Fruit fly (Drosophila melanogaster): Measurements from ENCODE around the gene CG11786.

The CG11786 gene

DNA sequence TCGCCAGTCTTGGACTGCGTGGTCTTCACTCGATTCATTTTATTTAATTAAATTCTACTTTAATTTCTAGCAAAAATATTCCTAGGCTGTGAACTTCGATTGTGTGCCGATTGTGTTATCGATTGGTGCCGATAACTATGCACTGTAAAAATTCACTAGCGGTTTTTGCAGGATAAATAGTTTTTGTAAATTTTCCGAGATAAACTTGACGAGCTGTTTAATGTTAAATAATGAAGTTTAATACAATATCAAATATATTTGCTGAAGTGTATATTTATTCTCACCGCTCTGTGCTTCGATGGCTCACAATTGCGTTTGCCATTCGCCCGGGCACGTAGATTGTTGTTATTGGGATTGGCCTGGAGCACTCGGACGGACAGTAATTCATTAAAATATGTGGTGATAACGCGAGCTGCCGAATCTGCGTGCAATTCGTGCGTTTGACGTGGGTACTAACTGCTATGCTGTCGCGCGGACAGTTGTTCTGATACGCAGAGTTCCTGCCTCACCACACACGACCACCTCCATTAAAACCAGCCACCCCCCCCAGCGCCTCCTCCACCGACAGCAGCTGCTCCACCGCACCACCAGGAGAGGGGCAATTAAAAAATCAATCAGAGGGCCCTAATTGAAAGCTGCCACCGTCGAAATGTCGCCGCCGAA is 21.1 kb upstream of the CG11786 start, which contains the start of the genes EMC6 and Hr96 (continued):
- peak; percentile 94 for TF ChIP-seq Hr4 (GFP tag; optimal IDR thresholded peaks at IDR 0.05)
- TF ChIP-seq Gug (GFP tag; IDR thresholded peaks at IDR 0.05), result peak; percentile 92
- TF ChIP-seq Sox14 (GFP tag; optimal IDR thresholded peaks at IDR 0.05), result peak; percentile 93
- peak; percentile 94 for TF ChIP-seq CG3919 (GFP tag; optimal IDR thresholded peaks at IDR 0.05)
- no peak for TF ChIP-seq CG9139 (GFP tag; optimal IDR thresholded peaks at IDR 0.05)
- peak; percentile 87 for TF ChIP-seq CG11762 (GFP tag; optimal IDR thresholded peaks at IDR 0.05; ENCODE audit: insufficient read depth)
- peak; percentile 85 for TF ChIP-seq CG11902 (GFP tag; optimal IDR thresholded peaks at IDR 0.05)
- peak; percentile 94 for TF ChIP-seq lz (GFP tag; optimal IDR thresholded peaks at IDR 0.05)
- peak; percentile 93 for TF ChIP-seq CG31627 (GFP tag; optimal IDR thresholded peaks at IDR 0.05)
- peak; percentile 88 for TF ChIP-seq CG34406 (GFP tag; optimal IDR thresholded peaks at IDR 0.05)
- peak; percentile 85 for TF ChIP-seq CG7368 (GFP tag; optimal IDR thresholded peaks at IDR 0.05)
- TF ChIP-seq ss (GFP tag; optimal IDR thresholded peaks at IDR 0.05), result peak in 1 of 2 experiments; percentile 84
- peak; percentile 94 for TF ChIP-seq OdsH (GFP tag; optimal IDR thresholded peaks at IDR 0.05)
- TF ChIP-seq Blimp-1 (GFP tag; optimal IDR thresholded peaks at IDR 0.05), result peak; percentile 62
- TF ChIP-seq CG6163 (GFP tag; IDR thresholded peaks at IDR 0.05), result peak; percentile 96
- TF ChIP-seq CG15336 (GFP tag; IDR thresholded peaks at IDR 0.05), result peak; percentile 84
- peak in 1 of 2 experiments; percentile 89 for TF ChIP-seq salr (GFP tag; optimal IDR thresholded peaks at IDR 0.05)
- peak; percentile 89 for TF ChIP-seq CG11294 (GFP tag; IDR thresholded peaks at IDR 0.05)
- TF ChIP-seq CG8319 (GFP tag; optimal IDR thresholded peaks at IDR 0.05), result peak; percentile 87
- TF ChIP-seq vri (GFP tag; optimal IDR thresholded peaks at IDR 0.05), result no peak
- TF ChIP-seq spab (GFP tag; optimal IDR thresholded peaks at IDR 0.05), result peak; percentile 75
- TF ChIP-seq Smox (GFP tag; optimal IDR thresholded peaks at IDR 0.05), result peak; percentile 91
- peak; percentile 77 for TF ChIP-seq dac (GFP tag; optimal IDR thresholded peaks at IDR 0.05)
- peak; percentile 93 for TF ChIP-seq Eip75B (GFP tag; optimal IDR thresholded peaks at IDR 0.05)
- TF ChIP-seq CG16779 (tag; optimal IDR thresholded peaks at IDR 0.05), result peak; percentile 79
- TF ChIP-seq CG3032 (tag; optimal IDR thresholded peaks at IDR 0.05), result peak; percentile 90
- peak; percentile 91 for TF ChIP-seq topi (GFP tag; optimal IDR thresholded peaks at IDR 0.05)
- TF ChIP-seq CG6276 (GFP tag; optimal IDR thresholded peaks at IDR 0.05), result no peak
- TF ChIP-seq svp (GFP tag), result peak; percentile 98
- peak; percentile 77 for TF ChIP-seq fd59A (GFP tag; optimal IDR thresholded peaks at IDR 0.05)
- TF ChIP-seq CG8632 (GFP tag; optimal IDR thresholded peaks at IDR 0.05), result peak; percentile 88
- TF ChIP-seq Sox15 (GFP tag; optimal IDR thresholded peaks at IDR 0.05), result peak; percentile 87
- TF ChIP-seq acj6 (GFP tag; optimal IDR thresholded peaks at IDR 0.05), result peak; percentile 94
- TF ChIP-seq Sox102F (GFP tag; optimal IDR thresholded peaks at IDR 0.05), result peak; percentile 93
- TF ChIP-seq pdm3 (GFP tag; optimal IDR thresholded peaks at IDR 0.05), result peak; percentile 95
- peak; percentile 84 for TF ChIP-seq Ets96B (tag; optimal IDR thresholded peaks at IDR 0.05)
- TF ChIP-seq CG32006 (GFP tag; optimal IDR thresholded peaks at IDR 0.05), result no peak
- peak; percentile 94 for TF ChIP-seq cyc (GFP tag; optimal IDR thresholded peaks at IDR 0.05)

DNA sequence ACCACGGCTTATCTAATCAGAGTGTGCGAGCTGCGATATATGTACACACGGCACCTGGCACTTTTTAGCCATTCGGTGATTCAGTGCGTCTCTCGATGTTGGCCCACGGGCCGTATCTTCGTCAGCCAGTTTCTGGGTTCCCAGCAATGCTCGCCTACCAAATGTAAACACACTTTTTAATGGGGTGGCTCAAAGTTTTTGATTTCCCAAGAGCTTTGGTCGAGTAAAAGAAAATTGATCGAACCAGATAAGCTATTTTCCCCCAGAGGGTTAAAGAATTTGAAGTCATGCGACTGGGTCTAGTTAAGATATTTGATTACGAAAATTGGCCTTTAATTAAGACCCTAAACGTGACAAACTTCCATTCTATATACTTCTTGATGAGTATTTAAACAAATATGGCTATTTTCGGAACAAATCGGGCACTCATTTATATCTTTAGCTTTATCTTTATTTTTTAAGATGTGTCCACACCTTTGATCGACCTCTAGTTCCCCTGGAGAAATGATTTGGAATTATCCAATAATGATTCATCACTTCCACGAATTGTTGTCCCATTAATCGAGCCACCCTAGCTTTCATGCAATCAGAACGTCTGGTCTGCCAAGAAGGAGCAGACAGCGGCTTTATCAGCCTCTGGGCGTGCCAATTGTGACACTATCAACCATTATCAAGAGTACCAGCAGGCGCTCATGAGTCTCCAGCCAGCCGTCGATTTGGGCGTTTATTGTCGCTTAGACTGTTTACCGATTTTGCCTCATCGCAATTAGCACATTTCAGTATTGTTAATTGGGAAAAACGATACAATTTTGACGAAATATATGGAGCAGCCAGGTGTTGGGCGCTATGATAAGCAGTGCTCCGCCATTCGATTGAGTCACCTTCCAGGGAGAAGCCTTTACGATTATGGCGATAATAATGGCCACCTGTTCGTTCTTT is 18.6 kb upstream of the CG11786 start:
- TF ChIP-seq CG1621 (tag; optimal IDR thresholded peaks at IDR 0.05) (no peak), CG8319 (GFP tag; optimal IDR thresholded peaks at IDR 0.05) (no peak), CG8119 (GFP tag; IDR thresholded peaks at IDR 0.05) (0 out of 3 replicates have a peak, but pooled peaks have one; percentile 31), CG3032 (tag; optimal IDR thresholded peaks at IDR 0.05) (peak; percentile 37), Hr4 (GFP tag; optimal IDR thresholded peaks at IDR 0.05) (no peak), vri (GFP tag; optimal IDR thresholded peaks at IDR 0.05) (peak; percentile 69), Hr39 (GFP tag; optimal IDR thresholded peaks at IDR 0.05) (no peak), Eip93F (GFP tag; optimal IDR thresholded peaks at IDR 0.05) (peak; percentile 46), Hr38 (GFP tag; optimal IDR thresholded peaks at IDR 0.05) (no peak), Sox15 (GFP tag; optimal IDR thresholded peaks at IDR 0.05) (peak; percentile 44), fkh (GFP tag; optimal IDR thresholded peaks at IDR 0.05) (peak; percentile 82), CG9139 (GFP tag; optimal IDR thresholded peaks at IDR 0.05) (no peak), CG31627 (GFP tag; optimal IDR thresholded peaks at IDR 0.05) (peak; percentile 52), Blimp-1 (GFP tag; optimal IDR thresholded peaks at IDR 0.05) (peak; percentile 32), esn (GFP tag; optimal IDR thresholded peaks at IDR 0.05) (peak; percentile 81), CG11294 (GFP tag; IDR thresholded peaks at IDR 0.05) (no peak), lz (GFP tag; optimal IDR thresholded peaks at IDR 0.05) (peak; percentile 65), CG6792 (GFP tag; optimal IDR thresholded peaks at IDR 0.05) (peak; percentile 62), cyc (GFP tag; optimal IDR thresholded peaks at IDR 0.05) (peak; percentile 38), Sox14 (GFP tag; optimal IDR thresholded peaks at IDR 0.05) (peak; percentile 64)
